Fruit fly (Drosophila melanogaster) Kc167 (cell line): ENCODE measurements around the gene spri.

ENCODE experiments used
- h ChIP-seq: fragments of >200 bp; optimal IDR thresholded peaks from 3 replicates; lab custom pipeline; 2018; ENCODE audit warnings: missing external identifiers
- psq ChIP-seq: fragments of >200 bp; optimal IDR thresholded peaks from 2 replicates; lab custom pipeline; 2017; ENCODE audit warnings: missing external identifiers

DNA sequence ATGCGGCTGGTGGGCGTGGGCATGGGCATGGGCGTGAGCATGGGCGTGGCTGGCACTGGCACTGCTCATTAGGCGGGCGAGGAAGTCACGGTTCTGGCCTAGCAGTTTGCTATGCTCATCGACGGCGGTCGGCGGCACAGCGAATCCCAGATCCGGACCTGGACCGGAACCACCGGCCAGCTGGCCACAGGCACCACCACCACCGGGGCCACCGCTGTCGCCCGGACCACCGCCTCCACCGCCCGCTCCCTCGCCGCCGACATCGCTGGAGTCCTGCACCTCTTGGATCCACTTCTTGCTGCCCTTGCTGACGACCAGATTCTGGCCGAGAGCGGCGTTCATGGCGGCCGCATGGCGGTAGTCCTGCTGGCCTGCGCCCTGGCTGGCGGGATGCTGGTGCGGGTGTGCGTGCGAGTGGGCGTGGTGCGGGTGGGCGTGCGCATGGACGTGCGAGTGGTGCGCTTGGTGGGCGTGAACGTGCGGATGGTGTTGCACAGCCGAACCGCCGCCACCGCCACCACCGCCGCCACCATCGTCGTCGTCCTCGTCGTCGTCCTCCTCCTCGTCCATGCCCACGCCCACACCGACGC is 21.8 kb upstream of the spri start:
- TF ChIP-seq psq (no peak), h (lab: Kevin White, UChicago) (no peak)
